Fruit fly (Drosophila melanogaster) whole organism, pupa: ENCODE measurements around the gene CG9784.

Experiments
- CG10348 ChIP-seq: fragments of 200-800 bp; sonication (Bioruptor generic); IDR thresholded peaks from 2 replicates; pipeline ENCODE4 v1.3.6; 2022; ENCODE audit warnings: missing biosample characterization, missing genetic modification characterization
- CG12605 ChIP-seq: fragments of 200-800 bp; sonication (Bioruptor generic); IDR thresholded peaks from 2 replicates; pipeline ENCODE4 v1.3.6; 2022; ENCODE audit warnings: missing biosample characterization, missing genetic modification characterization
- CG13204 ChIP-seq: fragments of 200-800 bp; sonication (Bioruptor generic); optimal IDR thresholded peaks from 2 replicates; lab custom pipeline; 2018; ENCODE audit warnings: missing biosample characterization, mild to moderate bottlenecking, missing genetic modification characterization, moderate library complexity
- CG14655 ChIP-seq: fragments of 200-800 bp; sonication (Bioruptor generic); optimal IDR thresholded peaks from 3 replicates; lab custom pipeline; 2017; ENCODE audit warnings: mild to moderate bottlenecking, missing biosample characterization, missing genetic modification reagents, missing genetic modification characterization
- CG15710 ChIP-seq: fragments of 200-800 bp; sonication (Bioruptor generic); optimal IDR thresholded peaks from 2 replicates; lab custom pipeline; 2018; ENCODE audit warnings: missing biosample characterization, mild to moderate bottlenecking, missing genetic modification characterization, moderate library complexity
- CG17806 ChIP-seq: fragments of 200-800 bp; sonication (Bioruptor generic); optimal IDR thresholded peaks from 2 replicates; lab custom pipeline; 2018; ENCODE audit warnings: missing biosample characterization, mild to moderate bottlenecking, missing genetic modification characterization, moderate library complexity
- CG32121 ChIP-seq: fragments of 200-800 bp; sonication (Bioruptor generic); IDR thresholded peaks from 2 replicates; pipeline ENCODE4 v1.3.6; 2022; ENCODE audit warnings: missing biosample characterization, missing genetic modification characterization
- CG34367 ChIP-seq: fragments of 200-800 bp; sonication (Bioruptor generic); optimal IDR thresholded peaks from 2 replicates; lab custom pipeline; 2018; ENCODE audit warnings: missing biosample characterization, mild to moderate bottlenecking, missing genetic modification characterization
- CG4496 ChIP-seq: fragments of 200-800 bp; sonication (Bioruptor generic); IDR thresholded peaks from 3 replicates; pipeline ENCODE4 v1.3.6; 2022; ENCODE audit warnings: missing biosample characterization, missing genetic modification characterization
- CG8159 ChIP-seq: fragments of 200-800 bp; sonication (Bioruptor generic); optimal IDR thresholded peaks from 3 replicates; lab custom pipeline; 2018; ENCODE audit warnings: missing biosample characterization, mild to moderate bottlenecking, missing genetic modification characterization, moderate library complexity
- CG8301 ChIP-seq: fragments of 200-800 bp; sonication (Bioruptor generic); optimal IDR thresholded peaks from 2 replicates; lab custom pipeline; 2018; ENCODE audit warnings: missing biosample characterization, mild to moderate bottlenecking, missing genetic modification characterization
- CG9948 ChIP-seq: fragments of 200-800 bp; sonication (Bioruptor generic); optimal IDR thresholded peaks from 2 replicates; lab custom pipeline; 2018; ENCODE audit warnings: missing biosample characterization, mild to moderate bottlenecking, missing genetic modification characterization, moderate library complexity
- D1 ChIP-seq: fragments of 200-800 bp; sonication (Bioruptor generic); optimal IDR thresholded peaks from 2 replicates; lab custom pipeline; 2018; ENCODE audit warnings: missing biosample characterization, mild to moderate bottlenecking, missing genetic modification characterization, moderate library complexity
- EcR ChIP-seq: fragments of 200-800 bp; sonication (Bioruptor generic); optimal IDR thresholded peaks from 3 replicates; lab custom pipeline; 2019; ENCODE audit warnings: missing biosample characterization, missing genetic modification characterization, mild to moderate bottlenecking, moderate library complexity, missing genetic modification reagents
- Ets98B ChIP-seq: fragments of 200-800 bp; sonication (Bioruptor generic); IDR thresholded peaks from 2 replicates; pipeline ENCODE4 v1.3.6; 2022; ENCODE audit warnings: missing biosample characterization, missing genetic modification characterization
- Pif1A ChIP-seq: fragments of 200-800 bp; sonication (Bioruptor generic); optimal IDR thresholded peaks from 3 replicates; lab custom pipeline; 2016; ENCODE audit warnings: missing biosample characterization, missing genetic modification characterization
- Pif1B ChIP-seq: fragments of 200-800 bp; sonication (Bioruptor generic); optimal IDR thresholded peaks from 3 replicates; lab custom pipeline; 2016; ENCODE audit warnings: missing biosample characterization, missing genetic modification characterization
- Snoo ChIP-seq: fragments of 200-800 bp; sonication (Bioruptor generic); optimal IDR thresholded peaks from 3 replicates; lab custom pipeline; 2017; ENCODE audit warnings: missing biosample characterization, mild to moderate bottlenecking, missing genetic modification characterization, inconsistent platforms
- fd96Ca ChIP-seq: fragments of 200-800 bp; sonication (Bioruptor generic); IDR thresholded peaks from 3 replicates; pipeline ENCODE4 v1.3.6; 2022; ENCODE audit warnings: missing biosample characterization, missing genetic modification characterization
- gl ChIP-seq: fragments of 200-800 bp; sonication (Bioruptor generic); optimal IDR thresholded peaks from 2 replicates; lab custom pipeline; 2018; ENCODE audit warnings: missing biosample characterization, mild to moderate bottlenecking, missing genetic modification characterization
- rn ChIP-seq: fragments of 200-800 bp; sonication (Bioruptor generic); IDR thresholded peaks from 2 replicates; pipeline ENCODE4 v1.3.6; 2022; ENCODE audit warnings: missing biosample characterization, missing genetic modification characterization

Gene CG9784

DNA sequence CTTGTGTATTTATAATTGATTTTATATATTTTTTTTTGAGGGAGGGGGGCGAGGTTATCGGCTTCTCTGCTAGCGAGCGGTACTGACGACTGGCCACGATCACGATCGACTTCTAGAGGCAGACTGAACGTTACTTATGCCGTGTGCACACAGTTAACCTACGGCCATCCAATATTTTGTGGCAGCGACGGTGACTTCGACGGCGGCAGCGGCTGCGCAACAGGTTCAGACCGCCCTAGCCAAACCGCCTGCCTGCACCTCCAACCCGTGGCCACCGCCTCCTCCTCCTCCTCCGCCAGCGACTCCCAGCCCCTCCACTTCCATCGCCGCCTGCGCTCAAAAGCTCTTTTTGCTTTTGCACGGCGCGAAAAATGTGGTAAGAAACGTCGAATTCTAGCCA, 22.4 kb upstream of the CG9784 start, which contains the start of gene CG9782:
Gene CG9782 (minus strand): TSS at position 128 of the 400 bp plus-strand sequence.
- TF ChIP-seq CG8159 (tag; lab: Kevin White, UChicago) = no peak
- TF ChIP-seq CG8301 (tag; lab: Kevin White, UChicago) = no peak
- TF ChIP-seq CG17806 (tag; lab: Kevin White, UChicago) = no peak
- TF ChIP-seq EcR (GFP tag; lab: Kevin White, UChicago) = peak; percentile 62
- TF ChIP-seq CG15710 (tag; lab: Kevin White, UChicago) = no peak
- TF ChIP-seq fd96Ca (GFP tag; lab: Robert Waterston, UW) = no peak
- no peak for TF ChIP-seq gl (tag; lab: Kevin White, UChicago)
- TF ChIP-seq CG14655 (GFP tag; lab: Kevin White, UChicago) = no peak
- peak; percentile 99 for TF ChIP-seq CG13204 (GFP tag; lab: Kevin White, UChicago)
- peak; percentile 32; the same call in 1 of the 2 replicates for TF ChIP-seq Ets98B (GFP tag; lab: Robert Waterston, UW)
- TF ChIP-seq CG4496 (GFP tag; lab: Robert Waterston, UW) = peak; percentile 33; the same call in 1 of the 3 replicates
- TF ChIP-seq rn = no peak
- TF ChIP-seq Snoo (tag; lab: Kevin White, UChicago) = no peak

DNA sequence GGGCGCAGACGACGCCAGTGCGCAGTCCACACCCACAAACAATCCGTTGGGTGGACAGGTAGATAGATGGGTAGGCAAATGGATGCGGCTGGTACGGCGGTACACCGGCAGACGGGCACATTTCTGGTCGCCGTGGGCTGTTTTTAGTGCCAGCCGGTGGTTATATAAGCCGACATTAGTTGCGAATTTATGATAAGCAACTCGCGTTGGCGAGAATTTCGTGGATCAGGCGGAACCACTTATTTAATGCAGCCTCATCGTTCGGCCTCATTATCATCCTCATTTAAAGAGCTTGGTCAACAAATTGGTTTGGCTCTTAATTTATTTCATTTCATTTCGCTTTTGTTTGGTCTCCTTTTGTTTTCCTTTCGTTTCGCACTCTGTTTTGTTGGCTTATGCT, 19.7 kb upstream of the CG9784 start:
- no peak for TF ChIP-seq CG34367 (tag; lab: Kevin White, UChicago)
- TF ChIP-seq CG12605 = no peak
- TF ChIP-seq CG14655 (GFP tag; lab: Kevin White, UChicago) = no peak
- TF ChIP-seq Snoo (tag; lab: Kevin White, UChicago) = no peak
- TF ChIP-seq gl (tag; lab: Kevin White, UChicago) = no peak
- TF ChIP-seq CG8301 (tag; lab: Kevin White, UChicago) = no peak

DNA sequence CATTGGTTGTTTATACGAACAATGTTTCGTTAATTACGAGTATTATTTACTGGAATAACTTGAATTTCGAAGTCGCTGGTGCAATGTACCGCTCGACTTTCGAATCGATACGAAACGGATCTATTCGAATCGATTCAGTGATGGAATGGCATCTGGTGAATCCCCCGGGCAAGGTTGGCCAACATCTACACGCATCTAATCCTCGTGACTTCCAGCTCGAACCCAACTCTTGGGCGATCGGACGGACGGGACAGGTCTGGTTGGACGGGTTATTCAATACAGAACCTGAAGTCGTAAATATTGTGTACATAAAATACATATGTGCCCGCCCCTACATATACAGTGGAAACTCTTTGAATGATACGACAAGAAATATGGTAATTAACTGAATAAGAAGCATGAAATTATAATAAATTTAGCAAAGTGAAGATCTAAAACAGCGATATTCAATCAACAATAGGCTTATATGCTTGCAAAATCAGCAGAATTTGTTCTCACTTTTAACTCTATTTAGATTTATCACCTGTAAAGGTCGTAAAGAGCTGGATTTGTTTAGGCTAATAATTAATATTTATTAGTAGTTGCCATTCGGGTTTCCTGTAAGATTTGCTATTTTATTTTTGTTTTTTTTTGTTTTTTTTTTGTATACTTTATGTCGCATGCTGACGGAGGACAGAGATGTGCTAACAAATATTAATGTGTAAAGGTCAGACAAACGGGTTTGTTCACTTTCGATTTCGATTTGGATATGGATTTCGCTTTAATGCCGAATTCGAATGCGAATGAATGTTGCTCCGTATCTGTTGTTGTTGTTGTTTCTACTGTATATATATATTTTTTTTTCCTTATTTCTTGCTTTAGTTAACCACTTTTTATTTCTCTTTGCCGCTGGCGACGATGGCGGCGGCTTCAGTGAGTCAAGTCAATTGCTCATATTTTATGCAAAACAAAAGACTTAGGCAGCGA, 18.0 kb upstream of the CG9784 start:
- no peak for TF ChIP-seq CG8159 (tag; lab: Kevin White, UChicago)
- TF ChIP-seq D1 (tag; lab: Kevin White, UChicago) = no peak
- no peak for TF ChIP-seq CG15710 (tag; lab: Kevin White, UChicago)

DNA sequence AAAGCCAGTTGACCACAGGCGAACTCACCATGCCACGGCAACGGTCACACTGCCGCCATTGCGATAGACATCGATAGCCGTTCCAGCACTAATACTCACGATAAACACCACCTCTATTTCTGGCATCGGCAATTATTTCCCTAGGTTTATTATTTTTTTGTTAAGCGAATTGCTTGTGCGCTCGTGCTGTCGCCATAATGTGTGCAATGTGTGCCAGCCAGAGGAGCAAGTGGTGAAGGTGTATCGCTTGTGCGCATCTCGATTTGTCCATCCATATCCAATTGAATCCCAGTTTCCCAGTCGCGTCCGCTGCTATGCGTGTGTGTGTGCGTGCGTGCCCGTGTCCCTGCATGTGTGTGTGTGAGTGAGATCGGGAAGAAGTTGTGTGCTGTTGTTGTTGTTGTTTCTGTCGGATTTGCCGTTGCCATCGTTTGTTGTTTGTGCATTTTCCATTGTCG, 11.6 kb upstream of the CG9784 start, which contains the start of gene mbt:
Gene mbt (plus strand): TSS at position 85 of the 458 bp plus-strand sequence.
- TF ChIP-seq D1 (tag; lab: Kevin White, UChicago) (no peak), CG15710 (tag; lab: Kevin White, UChicago) (no peak), Snoo (tag; lab: Kevin White, UChicago) (no peak), Ets98B (GFP tag; lab: Robert Waterston, UW) (no peak), CG8301 (tag; lab: Kevin White, UChicago) (no peak), CG13204 (GFP tag; lab: Kevin White, UChicago) (peak; percentile 40), fd96Ca (GFP tag; lab: Robert Waterston, UW) (no peak), CG9948 (no peak), CG14655 (GFP tag; lab: Kevin White, UChicago) (no peak), Pif1A (no peak), Pif1B (GFP tag; lab: Kevin White, UChicago) (no peak), EcR (GFP tag; lab: Kevin White, UChicago) (peak; percentile 21), CG12605 (no peak)
- TF ChIP-seq, all 21 proteins: peak for 2

DNA sequence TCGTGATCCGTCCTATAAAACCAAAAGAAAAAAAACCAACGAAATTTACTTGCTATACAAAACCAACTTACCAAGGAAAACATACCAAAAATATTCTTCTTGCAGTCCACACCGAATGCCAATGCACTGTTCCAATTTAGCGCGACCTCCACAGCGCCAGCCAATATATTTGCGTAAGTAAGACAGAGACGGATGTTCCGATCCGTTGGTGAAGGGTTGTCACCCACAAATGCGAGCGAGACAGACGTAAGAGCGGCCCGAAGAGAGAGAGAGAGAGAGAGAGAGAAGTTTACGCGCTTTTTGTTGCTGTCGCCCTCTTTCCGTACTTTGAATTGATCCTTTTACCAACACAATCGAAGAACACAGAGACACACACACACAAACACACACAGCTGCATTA, 8.8 kb upstream of the CG9784 start:
- TF ChIP-seq CG8301 (tag; lab: Kevin White, UChicago) (no peak), CG13204 (GFP tag; lab: Kevin White, UChicago) (peak; percentile 0), EcR (GFP tag; lab: Kevin White, UChicago) (peak; percentile 37)

DNA sequence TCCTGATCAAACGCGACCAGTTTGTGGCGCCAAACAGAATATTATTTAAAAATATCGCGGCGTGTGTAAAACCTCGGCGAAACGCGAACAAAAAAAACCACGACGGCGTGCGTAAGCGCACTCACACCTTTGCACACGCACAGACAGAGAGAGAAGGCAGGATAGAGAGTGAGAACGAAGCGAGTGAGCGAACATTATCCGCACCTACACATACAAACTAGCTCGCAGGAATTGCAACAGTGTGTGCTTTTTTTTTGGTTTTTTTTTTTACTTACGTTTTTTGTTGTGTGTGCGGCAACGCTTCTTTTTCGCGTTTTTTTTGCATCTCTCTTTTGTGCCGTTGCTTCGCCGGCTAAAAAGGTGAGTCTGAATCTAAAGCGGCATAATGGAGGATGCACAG, 755 bp upstream of the CG9784 start:
- TF ChIP-seq CG34367 (tag; lab: Kevin White, UChicago) (peak; percentile 96), CG17806 (tag; lab: Kevin White, UChicago) (peak; percentile 88), CG8301 (tag; lab: Kevin White, UChicago) (peak; percentile 76), CG12605 (peak; percentile 99), Ets98B (GFP tag; lab: Robert Waterston, UW) (peak; percentile 91), rn (peak; percentile 78), gl (tag; lab: Kevin White, UChicago) (peak; percentile 99), Snoo (tag; lab: Kevin White, UChicago) (peak; percentile 92), fd96Ca (GFP tag; lab: Robert Waterston, UW) (peak; percentile 93), CG13204 (GFP tag; lab: Kevin White, UChicago) (peak; percentile 98), Pif1B (GFP tag; lab: Kevin White, UChicago) (peak; percentile 96), CG10348 (GFP tag; lab: Robert Waterston, UW) (no peak), CG8159 (tag; lab: Kevin White, UChicago) (peak; percentile 92), CG9948 (peak; percentile 85), CG4496 (GFP tag; lab: Robert Waterston, UW) (peak; percentile 97), Pif1A (peak; percentile 97), D1 (tag; lab: Kevin White, UChicago) (no peak), CG15710 (tag; lab: Kevin White, UChicago) (peak; percentile 94), CG32121 (GFP tag; lab: Robert Waterston, UW) (peak; percentile 89), EcR (GFP tag; lab: Kevin White, UChicago) (peak; percentile 69), CG14655 (GFP tag; lab: Kevin White, UChicago) (peak; percentile 86)
- TF ChIP-seq, all 21 proteins: peak for 19
